Fruit fly (Drosophila melanogaster) whole organism, prepupa: ENCODE measurements around the gene CG13599.
A peak's percentile ranks its signal among the peaks of the same experiment; 100 is the strongest.

Source experiments
- CG10631 ChIP-seq: fragments of 200-800 bp; sonication (Bioruptor generic); optimal IDR thresholded peaks from 2 replicates; lab custom pipeline; 2016; ENCODE audit warnings: missing biosample characterization, missing genetic modification characterization
- CG10669 ChIP-seq: fragments of 200-800 bp; sonication (Bioruptor generic); optimal IDR thresholded peaks from 3 replicates; lab custom pipeline; 2018; ENCODE audit warnings: missing biosample characterization, mild to moderate bottlenecking, missing genetic modification characterization, moderate library complexity
- CG11294 ChIP-seq: fragments of 200-800 bp; sonication (Bioruptor generic); IDR thresholded peaks from 2 replicates; pipeline ENCODE4 v1.3.6; 2022; ENCODE audit warnings: missing biosample characterization, missing genetic modification characterization
- CG11762 ChIP-seq: fragments of 200-800 bp; sonication (Bioruptor generic); optimal IDR thresholded peaks from 3 replicates; lab custom pipeline; 2016; ENCODE audit warnings: missing biosample characterization, missing genetic modification characterization; ENCODE audit not compliant: insufficient read depth
- CG11902 ChIP-seq: fragments of 200-800 bp; sonication (Bioruptor generic); optimal IDR thresholded peaks from 3 replicates; lab custom pipeline; 2016; ENCODE audit warnings: missing biosample characterization, missing genetic modification characterization
- CG15336 ChIP-seq: fragments of 200-800 bp; sonication (Bioruptor generic); IDR thresholded peaks from 2 replicates; pipeline ENCODE4 v1.3.6; 2022; ENCODE audit warnings: missing biosample characterization, missing genetic modification characterization
- CG1621 ChIP-seq: fragments of 200-800 bp; sonication (Bioruptor generic); optimal IDR thresholded peaks from 3 replicates; lab custom pipeline; 2018; ENCODE audit warnings: missing biosample characterization, mild to moderate bottlenecking, missing genetic modification characterization
- CG16779 ChIP-seq: fragments of 200-800 bp; sonication (Bioruptor generic); optimal IDR thresholded peaks from 3 replicates; lab custom pipeline; 2017; ENCODE audit warnings: missing biosample characterization, mild to moderate bottlenecking, missing genetic modification characterization
- CG31627 ChIP-seq: fragments of 200-800 bp; sonication (Bioruptor generic); optimal IDR thresholded peaks from 3 replicates; lab custom pipeline; 2016; ENCODE audit warnings: missing biosample characterization, missing genetic modification characterization
- CG32006 ChIP-seq: fragments of 200-800 bp; sonication (Bioruptor generic); optimal IDR thresholded peaks from 3 replicates; lab custom pipeline; 2017; ENCODE audit warnings: missing biosample characterization, mild to moderate bottlenecking, missing genetic modification characterization
- CG34406 ChIP-seq: fragments of 200-800 bp; sonication (Bioruptor generic); optimal IDR thresholded peaks from 3 replicates; lab custom pipeline; 2016; ENCODE audit warnings: missing biosample characterization, missing genetic modification characterization
- CG4318 ChIP-seq: fragments of 200-800 bp; sonication (Bioruptor generic); optimal IDR thresholded peaks from 3 replicates; lab custom pipeline; 2017; ENCODE audit warnings: missing biosample characterization, mild to moderate bottlenecking, missing genetic modification characterization
- CG6163 ChIP-seq: fragments of 200-800 bp; sonication (Bioruptor generic); IDR thresholded peaks from 3 replicates; pipeline ENCODE4 v1.3.6; 2022; ENCODE audit warnings: missing biosample characterization, missing genetic modification characterization
- CG6276 ChIP-seq: fragments of 200-800 bp; sonication (Bioruptor generic); optimal IDR thresholded peaks from 2 replicates; lab custom pipeline; 2017; ENCODE audit warnings: missing biosample characterization, mild to moderate bottlenecking, missing genetic modification characterization
- CG6808 ChIP-seq: fragments of 200-800 bp; sonication (Bioruptor generic); optimal IDR thresholded peaks from 3 replicates; lab custom pipeline; 2017; ENCODE audit warnings: missing biosample characterization, missing genetic modification characterization, mild to moderate bottlenecking, moderate library complexity, missing genetic modification reagents
- CG7368 ChIP-seq: fragments of 200-800 bp; sonication (Bioruptor generic); optimal IDR thresholded peaks from 3 replicates; lab custom pipeline; 2016; ENCODE audit warnings: missing biosample characterization, missing genetic modification characterization
- CG8119 ChIP-seq: fragments of 200-800 bp; sonication (Bioruptor generic); IDR thresholded peaks from 3 replicates; pipeline ENCODE4 v1.3.6; 2022; ENCODE audit warnings: missing biosample characterization, missing genetic modification characterization
- CG8319 ChIP-seq: fragments of 200-800 bp; sonication (Bioruptor generic); optimal IDR thresholded peaks from 3 replicates; lab custom pipeline; 2016; ENCODE audit warnings: missing biosample characterization, missing genetic modification characterization
- CG8632 ChIP-seq: fragments of 200-800 bp; sonication (Bioruptor generic); optimal IDR thresholded peaks from 3 replicates; lab custom pipeline; 2016; ENCODE audit warnings: missing biosample characterization, missing genetic modification characterization
- CG9139 ChIP-seq: fragments of 200-800 bp; sonication (Bioruptor generic); optimal IDR thresholded peaks from 3 replicates; lab custom pipeline; 2017; ENCODE audit warnings: missing biosample characterization, mild to moderate bottlenecking, missing genetic modification characterization
- Eip78C ChIP-seq: fragments of 200-800 bp; sonication (Bioruptor generic); peaks from one replicate; lab custom pipeline; 2016; ENCODE audit warnings: missing biosample characterization, missing genetic modification characterization
- Eip93F ChIP-seq: fragments of 200-800 bp; sonication (Bioruptor generic); optimal IDR thresholded peaks from 2 replicates; lab custom pipeline; 2016; ENCODE audit warnings: missing biosample characterization, mild to moderate bottlenecking, missing genetic modification characterization
- Ets21C ChIP-seq: fragments of 200-800 bp; sonication (Bioruptor generic); optimal IDR thresholded peaks from 3 replicates; lab custom pipeline; 2016; ENCODE audit warnings: missing biosample characterization, missing genetic modification characterization
- Hr38 ChIP-seq: sonication (Bioruptor generic); optimal IDR thresholded peaks from 2 replicates; lab custom pipeline; 2016; ENCODE audit warnings: missing biosample characterization, missing genetic modification characterization
- Hr39 ChIP-seq: fragments of 200-800 bp; sonication (Bioruptor generic); optimal IDR thresholded peaks from 2 replicates; lab custom pipeline; 2016; ENCODE audit warnings: missing biosample characterization, missing genetic modification characterization
- Hr4 ChIP-seq: fragments of 200-800 bp; sonication (Bioruptor generic); optimal IDR thresholded peaks from 3 replicates; lab custom pipeline; 2016; ENCODE audit warnings: missing biosample characterization, missing genetic modification characterization
- Lpt ChIP-seq: fragments of 200-800 bp; sonication (Bioruptor generic); optimal IDR thresholded peaks from 3 replicates; lab custom pipeline; 2016; ENCODE audit warnings: missing biosample characterization, missing genetic modification characterization
- Smox ChIP-seq: fragments of 200-800 bp; sonication (Bioruptor generic); optimal IDR thresholded peaks from 3 replicates; lab custom pipeline; 2016; ENCODE audit warnings: missing biosample characterization, missing genetic modification characterization
- Sox14 ChIP-seq: fragments of 200-800 bp; sonication (Bioruptor generic); optimal IDR thresholded peaks from 3 replicates; lab custom pipeline; 2016; ENCODE audit warnings: missing biosample characterization, missing genetic modification characterization
- Sox15 ChIP-seq: fragments of 200-800 bp; sonication (Bioruptor generic); optimal IDR thresholded peaks from 3 replicates; lab custom pipeline; 2016; ENCODE audit warnings: missing biosample characterization, missing genetic modification characterization
- achi ChIP-seq: fragments of 200-800 bp; sonication (Bioruptor generic); optimal IDR thresholded peaks from 3 replicates; lab custom pipeline; 2016; ENCODE audit warnings: missing biosample characterization, missing genetic modification characterization
- acj6 ChIP-seq: fragments of 200-800 bp; sonication (Bioruptor generic); optimal IDR thresholded peaks from 3 replicates; lab custom pipeline; 2016; ENCODE audit warnings: missing biosample characterization, missing genetic modification characterization
- cyc ChIP-seq: fragments of 200-800 bp; sonication (Bioruptor generic); optimal IDR thresholded peaks from 3 replicates; lab custom pipeline; 2016; ENCODE audit warnings: missing biosample characterization, missing genetic modification characterization
- dac ChIP-seq: fragments of 200-800 bp; sonication (Bioruptor generic); optimal IDR thresholded peaks from 2 replicates; lab custom pipeline; 2017; ENCODE audit warnings: missing biosample characterization, mild to moderate bottlenecking, missing genetic modification characterization
- eg ChIP-seq: fragments of 200-800 bp; sonication (Bioruptor generic); IDR thresholded peaks from 3 replicates; pipeline ENCODE4 v1.3.6; 2022; ENCODE audit warnings: missing biosample characterization, missing genetic modification characterization
- fd59A ChIP-seq: fragments of 200-800 bp; sonication (Bioruptor generic); optimal IDR thresholded peaks from 2 replicates; lab custom pipeline; 2017; ENCODE audit warnings: missing biosample characterization, mild to moderate bottlenecking, missing genetic modification characterization, missing genetic modification reagents
- fd85E ChIP-seq: fragments of 200-800 bp; sonication (Bioruptor generic); optimal IDR thresholded peaks from 3 replicates; lab custom pipeline; 2016; ENCODE audit warnings: missing biosample characterization, missing genetic modification characterization
- lz ChIP-seq: fragments of 200-800 bp; sonication (Bioruptor generic); optimal IDR thresholded peaks from 3 replicates; lab custom pipeline; 2016; ENCODE audit warnings: missing biosample characterization, missing genetic modification characterization
- spab ChIP-seq: fragments of 200-800 bp; sonication (Bioruptor generic); optimal IDR thresholded peaks from 2 replicates; lab custom pipeline; 2017; ENCODE audit warnings: missing biosample characterization, mild to moderate bottlenecking, missing genetic modification characterization, missing genetic modification reagents
- svp ChIP-seq: fragments of 200-800 bp; sonication (Bioruptor generic); peaks from one replicate; lab custom pipeline; 2016; ENCODE audit warnings: missing biosample characterization, missing genetic modification characterization
- topi ChIP-seq: fragments of 200-800 bp; sonication (Bioruptor generic); optimal IDR thresholded peaks from 3 replicates; lab custom pipeline; 2016; ENCODE audit warnings: missing biosample characterization, missing genetic modification characterization
- vri ChIP-seq: fragments of 200-800 bp; sonication (Bioruptor generic); optimal IDR thresholded peaks from 3 replicates; lab custom pipeline; 2016; ENCODE audit warnings: missing biosample characterization, mild to moderate bottlenecking, missing genetic modification characterization

Gene CG13599

DNA sequence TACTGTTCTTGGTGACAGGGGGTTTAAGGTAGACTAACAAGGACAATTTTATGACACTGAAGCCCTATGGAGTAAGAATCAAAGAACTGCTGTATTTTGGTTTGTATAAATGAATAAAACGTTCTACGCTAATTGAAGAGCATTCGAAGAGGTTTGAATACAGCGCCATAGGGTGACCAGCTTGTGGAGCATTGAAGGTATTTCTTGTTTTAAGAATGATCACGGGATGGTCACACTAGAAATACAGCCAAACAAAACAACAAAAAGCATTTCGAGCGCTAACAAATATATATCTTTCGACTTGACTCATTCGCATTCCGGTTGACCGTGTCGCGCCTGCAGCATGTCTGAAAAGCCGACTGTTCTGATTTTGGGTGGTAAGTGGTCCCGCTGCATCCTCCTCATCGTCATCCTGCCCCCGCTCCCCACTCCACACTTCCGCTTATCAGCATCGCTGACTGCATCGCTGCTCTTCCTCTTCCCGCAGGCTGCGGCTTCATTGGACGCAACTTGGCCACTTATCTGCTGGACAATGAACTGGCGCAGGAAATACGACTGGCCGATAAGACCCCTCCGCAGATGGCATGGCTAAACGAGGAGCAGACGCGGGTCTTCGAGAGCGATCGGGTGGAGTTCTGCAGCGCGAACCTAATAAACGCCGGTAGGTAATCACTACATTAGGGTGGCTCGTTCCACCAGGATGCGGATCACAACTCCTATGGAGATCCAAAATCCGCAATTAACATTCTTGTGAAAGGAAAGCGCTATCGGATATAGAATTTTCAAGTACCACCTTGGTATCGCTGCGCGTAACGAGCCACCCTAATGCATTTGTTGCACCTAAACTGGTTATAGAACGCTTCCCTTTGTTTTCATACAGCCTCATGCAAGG, 2.5 kb downstream of the CG13599 start, which contains the start of gene CG5854 (continued):
- peak; percentile 96 for TF ChIP-seq CG10631 (GFP tag; lab: Kevin White, UChicago)
- peak; percentile 97 for TF ChIP-seq CG8119 (GFP tag; lab: Robert Waterston, UW)
- TF ChIP-seq vri (GFP tag; lab: Kevin White, UChicago): peak; percentile 96
- TF ChIP-seq Hr39 (GFP tag; lab: Kevin White, UChicago): peak; percentile 97
- TF ChIP-seq Sox14: peak; percentile 98
- peak; percentile 98 for TF ChIP-seq acj6
- peak; percentile 93 for TF ChIP-seq CG10669 (GFP tag; lab: Kevin White, UChicago)
- TF ChIP-seq CG6276 (GFP tag; lab: Kevin White, UChicago): peak; percentile 98
- peak; percentile 96 for TF ChIP-seq lz (GFP tag; lab: Kevin White, UChicago)
- no peak for TF ChIP-seq fd85E (GFP tag; lab: Kevin White, UChicago)

DNA sequence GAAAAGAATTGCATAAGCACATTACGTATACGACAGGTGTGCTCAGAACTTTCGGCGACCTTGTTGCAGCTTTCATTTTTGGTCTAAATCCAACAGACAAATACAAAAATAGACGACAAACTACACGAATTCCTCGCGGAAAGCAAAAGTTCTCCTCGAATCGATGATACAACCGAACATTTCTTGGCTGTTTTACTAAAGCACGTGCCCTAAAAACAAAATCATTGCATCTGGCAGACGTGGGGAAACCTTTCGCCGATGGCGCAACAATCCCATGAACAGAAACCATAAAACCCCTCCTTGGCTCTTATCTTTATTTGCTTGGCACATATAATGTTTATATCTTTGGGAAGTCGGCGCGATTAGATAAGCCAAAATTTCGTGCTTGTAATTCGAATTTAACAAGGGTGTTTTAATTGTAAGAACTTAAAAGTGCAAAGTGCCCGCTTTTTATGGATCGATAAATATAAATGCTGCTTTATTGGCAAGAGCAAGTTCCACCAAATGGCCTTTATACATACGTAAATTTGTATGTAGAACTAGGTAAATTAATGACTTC, 7.2 kb downstream of the CG13599 start:
- no peak for TF ChIP-seq Eip93F (GFP tag; lab: Kevin White, UChicago)
- 0 out of 2 replicates have a peak, but pooled peaks have one; percentile 8 for TF ChIP-seq CG15336 (GFP tag; lab: Robert Waterston, UW)
- TF ChIP-seq Eip78C: peak; percentile 17
- TF ChIP-seq vri (GFP tag; lab: Kevin White, UChicago): peak; percentile 84
- TF ChIP-seq, all 60 proteins: peak for 3

DNA sequence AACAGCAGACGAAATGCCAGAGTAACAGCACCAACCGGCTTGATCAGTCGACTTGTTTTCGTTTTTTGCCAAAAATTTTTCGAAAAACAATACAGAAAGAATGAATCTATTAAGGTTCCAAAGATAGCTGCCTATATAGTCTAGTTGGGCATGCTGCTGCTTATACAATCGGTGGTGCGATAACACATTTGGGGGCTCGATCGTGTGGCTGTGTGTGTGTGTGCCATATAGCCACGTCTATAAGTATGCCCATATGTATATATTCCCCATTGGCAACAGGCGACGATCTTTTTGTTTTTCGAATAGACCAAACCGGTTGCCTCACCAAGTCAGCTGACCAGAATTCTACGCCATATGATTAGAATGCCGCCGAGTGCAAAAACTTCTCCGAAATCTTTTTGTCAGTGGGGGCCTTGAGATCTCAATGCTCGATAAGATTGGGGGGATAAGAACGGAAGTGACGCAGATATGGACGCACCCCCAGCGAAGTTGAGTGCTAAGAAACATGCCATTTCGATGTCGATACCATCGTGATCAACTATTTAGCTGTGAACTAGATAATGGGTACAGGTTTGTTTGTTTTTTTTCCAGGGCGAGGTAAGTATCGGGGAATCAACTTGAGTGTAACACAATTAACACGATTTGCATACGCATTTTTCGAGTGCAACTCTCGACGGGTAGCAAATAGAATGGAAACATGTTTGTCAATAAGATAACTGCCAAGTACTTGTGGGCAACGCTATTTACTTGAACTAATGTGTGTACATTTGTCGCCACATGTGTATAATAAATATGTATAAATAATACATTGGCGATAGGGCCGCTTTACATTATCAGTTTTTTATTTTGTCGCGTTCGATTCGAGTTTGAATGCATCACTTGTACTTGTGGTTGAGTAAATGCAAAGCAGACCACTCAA, 8.7 kb downstream of the CG13599 start:
- TF ChIP-seq CG4318 (GFP tag; lab: Kevin White, UChicago): no peak
- TF ChIP-seq CG11294 (GFP tag; lab: Robert Waterston, UW): no peak
- no peak for TF ChIP-seq CG11762
- TF ChIP-seq CG11902 (GFP tag; lab: Kevin White, UChicago): no peak
- TF ChIP-seq CG8119 (GFP tag; lab: Robert Waterston, UW): peak; percentile 45; the same call in 1 of the 3 replicates
- peak; percentile 43; the same call in 1 of the 2 replicates for TF ChIP-seq CG15336 (GFP tag; lab: Robert Waterston, UW)
- peak; percentile 49; the same call in 2 of the 3 replicates for TF ChIP-seq eg (GFP tag; lab: Robert Waterston, UW)
- TF ChIP-seq topi (GFP tag; lab: Kevin White, UChicago): no peak
- no peak for TF ChIP-seq Lpt (GFP tag; lab: Kevin White, UChicago)
- no peak for TF ChIP-seq CG8632 (GFP tag; lab: Kevin White, UChicago)
- TF ChIP-seq CG31627: no peak
- TF ChIP-seq CG7368 (GFP tag; lab: Kevin White, UChicago): no peak
- no peak for TF ChIP-seq Sox14
- peak; percentile 6 for TF ChIP-seq acj6
- TF ChIP-seq Eip93F (GFP tag; lab: Kevin White, UChicago): no peak
- no peak for TF ChIP-seq CG9139 (GFP tag; lab: Kevin White, UChicago)
- 0 out of 3 replicates have a peak, but pooled peaks have one; percentile 7 for TF ChIP-seq CG6163 (GFP tag; lab: Robert Waterston, UW)
- no peak for TF ChIP-seq Smox (GFP tag; lab: Kevin White, UChicago)
- no peak for TF ChIP-seq Ets21C (GFP tag; lab: Kevin White, UChicago)
- no peak for TF ChIP-seq fd59A (GFP tag; lab: Kevin White, UChicago)
- TF ChIP-seq svp (GFP tag; lab: Kevin White, UChicago): no peak
- TF ChIP-seq CG1621 (tag; lab: Kevin White, UChicago): no peak
- no peak for TF ChIP-seq CG34406 (GFP tag; lab: Kevin White, UChicago)
- TF ChIP-seq Hr4 (GFP tag; lab: Kevin White, UChicago): no peak
- TF ChIP-seq dac (GFP tag; lab: Kevin White, UChicago): no peak
- peak; percentile 61 for TF ChIP-seq Eip78C
- TF ChIP-seq Hr38: peak; percentile 35
- peak; percentile 40 for TF ChIP-seq CG16779
- TF ChIP-seq Sox15 (GFP tag; lab: Kevin White, UChicago): no peak
- TF ChIP-seq achi: no peak
- no peak for TF ChIP-seq spab
- no peak for TF ChIP-seq vri (GFP tag; lab: Kevin White, UChicago)
- TF ChIP-seq cyc (GFP tag; lab: Kevin White, UChicago): no peak
- no peak for TF ChIP-seq CG6808 (GFP tag; lab: Kevin White, UChicago)
- peak; percentile 38 for TF ChIP-seq CG32006 (GFP tag; lab: Kevin White, UChicago)
- TF ChIP-seq CG8319 (GFP tag; lab: Kevin White, UChicago): no peak
